Fruit fly (Drosophila melanogaster) whole organism, prepupa: ENCODE measurements around the gene Sgs8.

Experiments
- CG16779 ChIP-seq: fragments of 200-800 bp; sonication (Bioruptor generic); optimal IDR thresholded peaks from 3 replicates; lab custom pipeline; 2017; ENCODE audit warnings: missing biosample characterization, mild to moderate bottlenecking, missing genetic modification characterization
- CG8319 ChIP-seq: fragments of 200-800 bp; sonication (Bioruptor generic); optimal IDR thresholded peaks from 3 replicates; lab custom pipeline; 2016; ENCODE audit warnings: missing biosample characterization, missing genetic modification characterization
- Met ChIP-seq: fragments of 200-800 bp; sonication (Bioruptor generic); optimal IDR thresholded peaks from 3 replicates; lab custom pipeline; 2016; ENCODE audit warnings: missing biosample characterization, missing genetic modification characterization

DNA sequence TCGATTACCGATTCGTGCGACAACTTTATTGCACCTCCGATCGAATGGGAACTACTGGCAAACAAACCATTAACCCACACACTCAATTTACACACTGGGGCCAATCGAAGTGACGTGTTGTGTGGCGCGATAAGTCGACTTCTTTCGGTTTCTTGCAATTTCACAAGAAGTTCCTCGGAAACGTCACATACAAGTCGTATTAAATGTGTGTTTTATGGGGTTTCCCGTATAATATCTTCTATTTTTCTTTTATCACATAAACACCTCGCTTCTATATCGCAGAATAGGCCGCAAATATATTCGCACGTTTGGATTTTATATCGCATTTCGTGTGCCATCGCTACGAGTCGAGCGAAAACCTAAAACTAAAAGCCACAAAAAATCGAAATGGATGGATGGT lies 20.5 kb upstream of the Sgs8 start:
- TF ChIP-seq CG8319 (GFP tag; lab: Kevin White, UChicago) (no peak), CG16779 (tag; lab: Kevin White, UChicago) (no peak), Met (no peak)
